Worm (Caenorhabditis elegans): ENCODE results near the gene zig-12.

Gene zig-12

ce11 chrX:8786687-8787086 is 23.0 kb downstream of the zig-12 start:
- TF ChIP-seq hmg-4 (GFP tag; optimal IDR thresholded peaks at IDR 0.05), result no peak
- TF ChIP-seq flt-1 (GFP tag; IDR thresholded peaks at IDR 0.05), result no peak
- no peak for TF ChIP-seq tra-4 (tag; optimal IDR thresholded peaks at IDR 0.05)
- no peak for TF ChIP-seq F13C5.2 (tag; optimal IDR thresholded peaks at IDR 0.05)
- TF ChIP-seq ets-7 (tag; optimal IDR thresholded peaks at IDR 0.05), result no peak
- TF ChIP-seq aly-1 (tag; optimal IDR thresholded peaks at IDR 0.05), result no peak
- TF ChIP-seq tbx-37 (GFP tag; conservative IDR thresholded peaks at IDR 0.05), result no peak
- no peak for TF ChIP-seq hmbx-1 (tag; optimal IDR thresholded peaks at IDR 0.05)
- TF ChIP-seq scrt-1 (GFP tag; IDR thresholded peaks at IDR 0.05), result no peak

ce11 chrX:8787689-8788222 is 24.0 kb downstream of the zig-12 start:
- TF ChIP-seq aly-1 (tag; optimal IDR thresholded peaks at IDR 0.05) (no peak), hmg-4 (GFP tag; optimal IDR thresholded peaks at IDR 0.05) (no peak), ceh-13 (GFP tag; optimal IDR thresholded peaks at IDR 0.05) (no peak), F13C5.2 (tag; optimal IDR thresholded peaks at IDR 0.05) (no peak), ama-1 (optimal IDR thresholded peaks at IDR 0.05) (no peak), ceh-36 (tag; optimal IDR thresholded peaks at IDR 0.05) (no peak), ets-7 (tag; optimal IDR thresholded peaks at IDR 0.05) (no peak), hmbx-1 (tag; optimal IDR thresholded peaks at IDR 0.05) (no peak), hnd-1 (tag; optimal IDR thresholded peaks at IDR 0.05) (no peak)

DNA sequence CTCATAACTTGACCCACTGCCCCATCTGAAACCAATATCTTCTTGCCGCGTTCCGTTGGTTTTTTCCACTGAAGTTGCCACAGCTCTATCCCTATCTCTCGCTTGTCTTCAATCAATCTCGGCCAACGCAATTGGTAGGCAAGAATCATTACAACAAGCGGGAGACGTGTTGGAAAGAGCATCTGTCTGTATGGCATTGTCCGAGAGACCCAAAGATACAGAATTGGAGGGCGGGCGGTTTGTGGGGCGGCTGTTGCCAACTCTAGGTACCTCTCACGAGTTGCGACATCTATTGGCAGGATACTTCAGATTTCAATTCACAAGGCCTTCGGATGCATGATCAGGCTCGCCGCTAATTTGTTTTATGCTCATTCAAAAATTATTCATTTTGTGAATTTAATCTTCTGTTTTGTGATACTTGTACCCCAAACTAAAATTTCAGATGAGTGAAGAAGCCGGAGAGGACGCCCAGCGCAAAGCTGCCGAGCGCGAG is 25.4 kb downstream of the zig-12 start, which contains the start of gene unc-27:
Gene unc-27, plus strand, starts transcription at position 443 of the 493 bp plus-strand sequence.
- no peak for TF ChIP-seq tbx-11 (GFP tag; IDR thresholded peaks at IDR 0.05)

ce11 chrX:8790093-8790492 is 26.4 kb downstream of the zig-12 start:
- TF ChIP-seq hmg-4 (GFP tag; optimal IDR thresholded peaks at IDR 0.05) (no peak), ceh-36 (tag; optimal IDR thresholded peaks at IDR 0.05) (no peak), F13C5.2 (tag; optimal IDR thresholded peaks at IDR 0.05) (no peak), scrt-1 (GFP tag; IDR thresholded peaks at IDR 0.05) (no peak), B0310.2 (tag; optimal IDR thresholded peaks at IDR 0.05) (no peak), tbx-11 (GFP tag; IDR thresholded peaks at IDR 0.05) (no peak), flt-1 (GFP tag; IDR thresholded peaks at IDR 0.05) (no peak), hnd-1 (tag; optimal IDR thresholded peaks at IDR 0.05) (no peak), tra-4 (tag; optimal IDR thresholded peaks at IDR 0.05) (no peak), tbx-37 (GFP tag; conservative IDR thresholded peaks at IDR 0.05) (no peak), sea-1 (GFP tag; conservative IDR thresholded peaks at IDR 0.05) (no peak)

DNA sequence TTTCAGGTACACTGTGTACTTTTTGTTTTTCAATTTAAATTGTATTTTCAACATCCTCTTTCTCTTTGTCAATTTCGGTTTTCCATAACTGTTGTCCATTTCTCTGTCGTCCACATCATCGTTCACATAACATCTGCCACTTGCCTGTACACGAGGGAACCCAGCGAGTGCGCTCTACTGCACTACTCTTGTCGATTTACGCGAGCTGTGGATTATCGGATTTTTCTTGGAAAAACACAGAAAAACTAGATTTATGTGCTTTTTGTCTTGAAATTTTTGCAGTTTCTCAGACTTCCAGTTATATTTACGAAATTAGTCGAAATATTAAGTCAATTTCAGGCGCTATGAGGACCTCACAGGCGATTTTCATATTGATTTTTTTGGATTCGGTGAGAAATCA is 28.1 kb downstream of the zig-12 start, which contains the start of gene chup-1:
Gene chup-1, plus strand, starts transcription at position 340 of the 400 bp plus-strand sequence.
- no peak for TF ChIP-seq hmbx-1 (tag; optimal IDR thresholded peaks at IDR 0.05)

DNA sequence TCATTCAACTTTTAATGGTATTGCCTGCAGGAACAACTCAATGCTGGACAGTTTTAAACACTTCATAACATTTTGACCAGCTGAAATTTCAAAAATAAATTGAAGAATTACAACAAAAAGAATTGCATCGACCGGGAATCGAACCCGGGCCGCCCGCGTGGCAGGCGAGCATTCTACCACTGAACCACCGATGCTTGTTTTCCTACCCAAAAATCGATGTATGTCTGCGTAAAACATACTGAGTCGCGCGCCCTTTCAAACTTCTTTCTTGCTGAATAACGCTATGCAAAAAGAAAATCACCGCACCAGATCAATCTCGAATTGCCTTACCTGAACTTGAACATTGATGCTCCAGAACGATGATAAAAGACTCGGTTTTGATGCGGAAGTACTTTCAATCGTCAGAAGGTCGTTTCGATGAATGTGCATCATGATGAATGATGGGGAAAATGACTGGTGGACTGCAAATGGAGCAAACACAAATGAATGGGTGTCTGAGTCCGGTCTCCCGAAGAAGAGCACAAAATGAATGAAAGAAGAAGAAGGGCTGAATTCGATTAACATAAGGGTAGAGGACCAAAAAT is 33.1 kb downstream of the zig-12 start, which contains the start of gene R04E5.7:
Gene R04E5.7, minus strand, starts transcription at position 564 of the 584 bp plus-strand sequence.
- TF ChIP-seq pes-1 (GFP tag; IDR thresholded peaks at IDR 0.05) (peak; percentile 72), B0310.2 (tag; optimal IDR thresholded peaks at IDR 0.05) (no peak), sea-1 (GFP tag; conservative IDR thresholded peaks at IDR 0.05) (0 out of 2 replicates have a peak, but pooled peaks have one; percentile 27), hnd-1 (tag; optimal IDR thresholded peaks at IDR 0.05) (no peak)

- TF ChIP-seq scrt-1 (GFP tag; IDR thresholded peaks at IDR 0.05) (no peak), flt-1 (GFP tag; IDR thresholded peaks at IDR 0.05) (no peak), ceh-13 (GFP tag; optimal IDR thresholded peaks at IDR 0.05) (no peak)
These were observed 33.9 kb downstream of the zig-12 start for ce11 chrX:8797653-8798052.

- no peak for TF ChIP-seq tbx-11 (GFP tag; IDR thresholded peaks at IDR 0.05)
- no peak for TF ChIP-seq hmg-4 (GFP tag; optimal IDR thresholded peaks at IDR 0.05)
- no peak for TF ChIP-seq hnd-1 (tag; optimal IDR thresholded peaks at IDR 0.05)
- no peak for TF ChIP-seq flt-1 (GFP tag; IDR thresholded peaks at IDR 0.05)
- no peak for TF ChIP-seq ets-7 (tag; optimal IDR thresholded peaks at IDR 0.05)
- no peak for TF ChIP-seq sea-1 (GFP tag; conservative IDR thresholded peaks at IDR 0.05)
- TF ChIP-seq B0310.2 (tag; optimal IDR thresholded peaks at IDR 0.05), result no peak
- TF ChIP-seq hmbx-1 (tag; optimal IDR thresholded peaks at IDR 0.05), result no peak
- TF ChIP-seq scrt-1 (GFP tag; IDR thresholded peaks at IDR 0.05), result no peak
- TF ChIP-seq ceh-13 (GFP tag; optimal IDR thresholded peaks at IDR 0.05), result no peak
- no peak for TF ChIP-seq ceh-36 (tag; optimal IDR thresholded peaks at IDR 0.05)
- no peak for TF ChIP-seq tra-4 (tag; optimal IDR thresholded peaks at IDR 0.05)
- TF ChIP-seq aly-1 (tag; optimal IDR thresholded peaks at IDR 0.05), result no peak
These were observed 36.2 kb downstream of the zig-12 start for ce11 chrX:8799925-8800324.

DNA sequence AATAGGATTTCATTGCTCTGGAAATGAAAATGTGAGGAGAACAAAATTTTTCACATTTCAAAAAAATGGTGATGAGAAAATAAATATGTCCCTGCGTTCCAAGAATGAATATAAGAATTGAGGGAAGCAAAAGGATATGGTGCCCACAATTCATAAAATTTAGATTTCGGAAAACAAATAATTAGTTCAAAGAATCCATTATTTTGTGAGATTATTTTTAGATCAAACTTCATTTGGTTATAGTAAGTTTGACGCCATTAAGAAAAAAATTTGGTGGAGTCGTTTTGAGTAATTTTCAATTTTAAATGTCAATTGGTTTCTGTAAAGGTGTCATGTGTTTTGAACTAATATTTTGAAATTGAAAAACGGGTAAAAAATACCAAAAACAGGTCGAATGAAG is 36.6 kb downstream of the zig-12 start:
- TF ChIP-seq scrt-1 (GFP tag; IDR thresholded peaks at IDR 0.05) (no peak), tra-4 (tag; optimal IDR thresholded peaks at IDR 0.05) (no peak), tbx-37 (GFP tag; conservative IDR thresholded peaks at IDR 0.05) (no peak), ama-1 (optimal IDR thresholded peaks at IDR 0.05) (no peak), pes-1 (GFP tag; IDR thresholded peaks at IDR 0.05) (no peak), hnd-1 (tag; optimal IDR thresholded peaks at IDR 0.05) (no peak), hmbx-1 (tag; optimal IDR thresholded peaks at IDR 0.05) (no peak), aly-1 (tag; optimal IDR thresholded peaks at IDR 0.05) (no peak), hmg-4 (GFP tag; optimal IDR thresholded peaks at IDR 0.05) (no peak)
